Fruit fly (Drosophila melanogaster) whole organism, embryonic: ENCODE data around the gene CG10214.

ENCODE experiments used
- Ada2b ChIP-seq: fragments of 200-800 bp; sonication (Bioruptor generic); IDR thresholded peaks from 2 replicates; pipeline ENCODE4 v1.3.6; 2022; ENCODE audit warnings: missing biosample characterization, missing genetic modification characterization
- Adf1 ChIP-seq: fragments of 200-800 bp; sonication (Bioruptor generic); IDR thresholded peaks from 2 replicates; pipeline ENCODE4 v1.3.6; 2022; ENCODE audit warnings: missing biosample characterization, missing genetic modification characterization
- CG11504 ChIP-seq: fragments of 200-800 bp; sonication (Bioruptor generic); optimal IDR thresholded peaks from 3 replicates; lab custom pipeline; 2019; ENCODE audit warnings: missing biosample characterization, mild to moderate bottlenecking, missing genetic modification characterization, moderate library complexity
- CG11696 ChIP-seq: fragments of 200-800 bp; sonication (Bioruptor generic); IDR thresholded peaks from 2 replicates; pipeline ENCODE4 v1.3.6; 2022; ENCODE audit warnings: missing biosample characterization, missing genetic modification characterization
- CG12299 ChIP-seq: fragments of 200-800 bp; sonication (Bioruptor generic); optimal IDR thresholded peaks from 2 replicates; lab custom pipeline; 2018; ENCODE audit warnings: missing biosample characterization, mild to moderate bottlenecking, missing genetic modification characterization
- CG13123 ChIP-seq: fragments of 200-800 bp; sonication (Bioruptor generic); optimal IDR thresholded peaks from 2 replicates; lab custom pipeline; 2016; ENCODE audit warnings: missing biosample characterization, missing genetic modification characterization
- CG1529 ChIP-seq: fragments of 200-800 bp; sonication (Bioruptor generic); optimal IDR thresholded peaks from 3 replicates; lab custom pipeline; 2018; ENCODE audit warnings: missing biosample characterization, missing genetic modification characterization
- CG17829 ChIP-seq: fragments of 200-800 bp; optimal IDR thresholded peaks from 2 replicates; lab custom pipeline; 2019; ENCODE audit warnings: missing biosample characterization, mild to moderate bottlenecking, missing genetic modification characterization, moderate library complexity
- CG2202 ChIP-seq: fragments of 200-800 bp; sonication (Bioruptor generic); optimal IDR thresholded peaks from 2 replicates; lab custom pipeline; 2018; ENCODE audit warnings: missing biosample characterization, mild to moderate bottlenecking, missing genetic modification characterization
- CG31441 ChIP-seq: fragments of 200-800 bp; sonication (Bioruptor generic); IDR thresholded peaks from 2 replicates; pipeline ENCODE4 v1.3.6; 2022; ENCODE audit warnings: missing biosample characterization, missing genetic modification characterization
- CG34376 ChIP-seq: fragments of 200-800 bp; sonication (Bioruptor generic); optimal IDR thresholded peaks from 2 replicates; lab custom pipeline; 2018; ENCODE audit warnings: missing biosample characterization, mild to moderate bottlenecking, missing genetic modification characterization
- CG4360 ChIP-seq: fragments of 200-800 bp; sonication (Bioruptor generic); IDR thresholded peaks from 2 replicates; pipeline ENCODE4 v1.3.6; 2022; ENCODE audit warnings: missing biosample characterization, missing genetic modification characterization
- CG4820 ChIP-seq: fragments of 200-800 bp; sonication (Bioruptor generic); optimal IDR thresholded peaks from 3 replicates; lab custom pipeline; 2016; ENCODE audit warnings: missing biosample characterization, missing genetic modification characterization
- CG5245 ChIP-seq: fragments of 200-800 bp; sonication (Bioruptor generic); optimal IDR thresholded peaks from 3 replicates; lab custom pipeline; 2016; ENCODE audit warnings: missing biosample characterization, missing genetic modification characterization
- CG8924 ChIP-seq: fragments of 200-800 bp; optimal IDR thresholded peaks from 3 replicates; lab custom pipeline; 2019; ENCODE audit warnings: missing biosample characterization, mild to moderate bottlenecking, missing genetic modification characterization, moderate library complexity
- Dad ChIP-seq: fragments of 200-800 bp; sonication (Bioruptor generic); optimal IDR thresholded peaks from 3 replicates; lab custom pipeline; 2016; ENCODE audit warnings: missing biosample characterization, missing genetic modification characterization
- Dref ChIP-seq: fragments of 200-800 bp; sonication (Bioruptor generic); IDR thresholded peaks from 2 replicates; pipeline ENCODE4 v1.3.6; 2022; ENCODE audit warnings: missing biosample characterization, missing genetic modification characterization
- HLHmδ ChIP-seq: fragments of 200-800 bp; sonication (Bioruptor generic); optimal IDR thresholded peaks from 2 replicates; lab custom pipeline; 2018; ENCODE audit warnings: missing biosample characterization, mild to moderate bottlenecking, missing genetic modification characterization, moderate library complexity
- Hr39 ChIP-seq: fragments of >200 bp; optimal IDR thresholded peaks from 2 replicates; lab custom pipeline; 2017
- NC2α ChIP-seq: fragments of 200-800 bp; sonication (Bioruptor generic); optimal IDR thresholded peaks from 2 replicates; lab custom pipeline; 2016; ENCODE audit warnings: missing biosample characterization, missing genetic modification characterization
- NC2β ChIP-seq: fragments of 200-800 bp; sonication (Bioruptor generic); optimal IDR thresholded peaks from 2 replicates; lab custom pipeline; 2016; ENCODE audit warnings: missing biosample characterization, missing genetic modification characterization
- Neu2 ChIP-seq: fragments of 200-800 bp; sonication (Bioruptor generic); optimal IDR thresholded peaks from 3 replicates; lab custom pipeline; 2016; ENCODE audit warnings: missing biosample characterization, missing genetic modification characterization, borderline replicate concordance
- Oli ChIP-seq: fragments of 200-800 bp; sonication (Bioruptor generic); optimal IDR thresholded peaks from 2 replicates; lab custom pipeline; 2018; ENCODE audit warnings: missing biosample characterization, mild to moderate bottlenecking, missing genetic modification characterization, moderate library complexity
- Side ChIP-seq: fragments of 200-800 bp; sonication (Bioruptor generic); optimal IDR thresholded peaks from 2 replicates; lab custom pipeline; 2016; ENCODE audit warnings: missing biosample characterization, missing genetic modification characterization
- Sin3A ChIP-seq: fragments of >200 bp; optimal IDR thresholded peaks from 2 replicates; lab custom pipeline; 2018
- Spps ChIP-seq: fragments of 200-800 bp; sonication (Bioruptor generic); optimal IDR thresholded peaks from 2 replicates; lab custom pipeline; 2018; ENCODE audit warnings: missing biosample characterization, mild to moderate bottlenecking, missing genetic modification characterization
- Ssrp ChIP-seq: fragments of 200-800 bp; sonication (Bioruptor generic); optimal IDR thresholded peaks from 2 replicates; lab custom pipeline; 2018; ENCODE audit warnings: missing biosample characterization, mild to moderate bottlenecking, missing genetic modification characterization, moderate library complexity
- ase ChIP-seq: fragments of 200-800 bp; sonication (Bioruptor generic); IDR thresholded peaks from 3 replicates; pipeline ENCODE4 v1.3.6; 2022; ENCODE audit warnings: missing biosample characterization, missing genetic modification characterization
- chinmo ChIP-seq: fragments of 200-800 bp; sonication (Bioruptor generic); IDR thresholded peaks from 4 replicates; pipeline ENCODE4 v1.3.6; 2022; ENCODE audit warnings: missing biosample characterization, missing genetic modification characterization; ENCODE audit not compliant: partially characterized antibody
- chn ChIP-seq: fragments of 200-800 bp; sonication (Bioruptor generic); optimal IDR thresholded peaks from 2 replicates; lab custom pipeline; 2016; ENCODE audit warnings: missing biosample characterization, missing genetic modification characterization
- corto ChIP-seq: fragments of 200-800 bp; sonication (Bioruptor generic); optimal IDR thresholded peaks from 2 replicates; lab custom pipeline; 2016; ENCODE audit warnings: missing biosample characterization, mild to moderate bottlenecking, missing genetic modification characterization, moderate library complexity
- disco-r ChIP-seq: fragments of 200-800 bp; sonication (Bioruptor generic); optimal IDR thresholded peaks from 2 replicates; lab custom pipeline; 2016; ENCODE audit warnings: missing biosample characterization, missing genetic modification characterization
- eyg ChIP-seq: fragments of 200-800 bp; sonication (Bioruptor generic); optimal IDR thresholded peaks from 3 replicates; lab custom pipeline; 2016; ENCODE audit warnings: missing biosample characterization, missing genetic modification characterization
- fd102C ChIP-seq: fragments of 200-800 bp; sonication (Bioruptor generic); optimal IDR thresholded peaks from 2 replicates; lab custom pipeline; 2018; ENCODE audit warnings: missing biosample characterization, mild to moderate bottlenecking, missing genetic modification characterization, moderate library complexity
- fd3F ChIP-seq: fragments of 200-800 bp; sonication (Bioruptor generic); optimal IDR thresholded peaks from 2 replicates; lab custom pipeline; 2018; ENCODE audit warnings: missing biosample characterization, mild to moderate bottlenecking, missing genetic modification characterization, moderate library complexity
- fu2 ChIP-seq: fragments of 200-800 bp; sonication (Bioruptor generic); optimal IDR thresholded peaks from 2 replicates; lab custom pipeline; 2016; ENCODE audit warnings: missing biosample characterization, missing genetic modification characterization
- gce ChIP-seq: fragments of 200-800 bp; sonication (Bioruptor generic); IDR thresholded peaks from 3 replicates; pipeline ENCODE4 v1.3.6; 2022; ENCODE audit warnings: missing biosample characterization, missing genetic modification characterization
- gsb-n ChIP-seq: fragments of 200-800 bp; sonication (Bioruptor generic); optimal IDR thresholded peaks from 3 replicates; lab custom pipeline; 2018; ENCODE audit warnings: missing biosample characterization, mild to moderate bottlenecking, missing genetic modification characterization
- hb ChIP-seq: fragments of 200-800 bp; sonication (Bioruptor generic); IDR thresholded peaks from 3 replicates; pipeline ENCODE4 v1.3.6; 2022; ENCODE audit warnings: missing biosample characterization, missing genetic modification characterization; ENCODE audit not compliant: partially characterized antibody
- jigr1 ChIP-seq: fragments of 200-800 bp; sonication (Bioruptor generic); IDR thresholded peaks from 3 replicates; pipeline ENCODE4 v1.3.6; 2022; ENCODE audit warnings: missing biosample characterization, missing genetic modification characterization
- jumu ChIP-seq: fragments of 200-800 bp; sonication (Bioruptor generic); optimal IDR thresholded peaks from 3 replicates; lab custom pipeline; 2016; ENCODE audit warnings: missing biosample characterization, missing genetic modification characterization
- lmd ChIP-seq: fragments of 200-800 bp; sonication (Bioruptor generic); IDR thresholded peaks from 2 replicates; pipeline ENCODE4 v1.3.6; 2022; ENCODE audit warnings: missing biosample characterization, missing genetic modification characterization
- mam ChIP-seq: fragments of 200-800 bp; sonication (Bioruptor generic); optimal IDR thresholded peaks from 3 replicates; lab custom pipeline; 2016; ENCODE audit warnings: missing biosample characterization, missing genetic modification characterization
- mld ChIP-seq: fragments of 200-800 bp; sonication (Bioruptor generic); IDR thresholded peaks from 3 replicates; pipeline ENCODE4 v1.3.6; 2022; ENCODE audit warnings: missing biosample characterization, missing genetic modification characterization; ENCODE audit not compliant: partially characterized antibody
- p53 ChIP-seq: fragments of 200-800 bp; sonication (Bioruptor generic); optimal IDR thresholded peaks from 2 replicates; lab custom pipeline; 2016; ENCODE audit warnings: missing biosample characterization, missing genetic modification characterization
- phol ChIP-seq: fragments of 200-800 bp; sonication (Bioruptor generic); optimal IDR thresholded peaks from 3 replicates; lab custom pipeline; 2018; ENCODE audit warnings: missing biosample characterization, mild to moderate bottlenecking, missing genetic modification characterization, moderate library complexity
- pnt ChIP-seq: fragments of 200-800 bp; sonication (Bioruptor generic); optimal IDR thresholded peaks from 3 replicates; lab custom pipeline; 2016; ENCODE audit warnings: missing biosample characterization, missing genetic modification characterization
- repo ChIP-seq: fragments of 200-800 bp; sonication (Bioruptor generic); optimal IDR thresholded peaks from 2 replicates; lab custom pipeline; 2016; ENCODE audit warnings: missing biosample characterization, missing genetic modification characterization
- salm ChIP-seq: fragments of 200-800 bp; sonication (Bioruptor generic); optimal IDR thresholded peaks from 2 replicates; lab custom pipeline; 2018; ENCODE audit warnings: missing biosample characterization, mild to moderate bottlenecking, missing genetic modification characterization
- sens ChIP-seq: fragments of 200-800 bp; sonication (Bioruptor generic); peaks from one replicate; lab custom pipeline; 2016; ENCODE audit warnings: missing biosample characterization, missing genetic modification characterization
- tap ChIP-seq: fragments of 200-800 bp; optimal IDR thresholded peaks from 3 replicates; lab custom pipeline; 2019; ENCODE audit warnings: missing biosample characterization, mild to moderate bottlenecking, missing genetic modification characterization, moderate library complexity
- unpg ChIP-seq: fragments of 200-800 bp; sonication (Bioruptor generic); optimal IDR thresholded peaks from 3 replicates; lab custom pipeline; 2018; ENCODE audit warnings: missing biosample characterization, mild to moderate bottlenecking, missing genetic modification characterization, moderate library complexity
- zen2 ChIP-seq: fragments of 200-800 bp; sonication (Bioruptor generic); IDR thresholded peaks from 3 replicates; pipeline ENCODE4 v1.3.6; 2022; ENCODE audit warnings: missing biosample characterization, missing genetic modification characterization; ENCODE audit not compliant: partially characterized antibody

Gene CG10214

DNA sequence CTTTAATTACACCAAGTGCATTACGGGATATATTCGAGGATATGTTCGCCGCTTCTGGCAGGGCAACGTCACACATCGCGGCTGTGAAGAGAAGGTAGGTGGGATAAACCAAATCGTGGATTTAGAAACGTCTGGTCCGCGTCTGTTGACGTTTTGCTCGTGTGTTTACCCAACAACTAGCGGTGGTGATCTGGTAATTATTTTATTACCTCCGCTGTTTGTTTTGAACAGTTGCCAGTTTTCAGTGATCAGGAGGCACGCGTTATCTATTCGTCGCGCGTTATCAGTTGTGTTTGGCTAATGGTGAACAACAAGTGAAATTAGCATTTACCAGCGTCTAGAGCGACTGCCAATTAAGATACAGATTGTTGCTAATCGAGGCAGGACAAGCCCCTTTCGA lies 38.2 kb downstream of the CG10214 start (continued):
- TF ChIP-seq repo (GFP tag; lab: Kevin White, UChicago) (no peak), ase (GFP tag; lab: Robert Waterston, UW) (no peak), NC2β (GFP tag; lab: Kevin White, UChicago) (no peak), CG34376 (GFP tag; lab: Kevin White, UChicago) (peak; percentile 79), Neu2 (GFP tag; lab: Kevin White, UChicago) (no peak), HLHmδ (GFP tag; lab: Kevin White, UChicago) (peak; percentile 56), hb (GFP tag; lab: Robert Waterston, UW) (no peak), Side (GFP tag; lab: Kevin White, UChicago) (no peak), unpg (GFP tag; lab: Kevin White, UChicago) (peak; percentile 40), gsb-n (tag; lab: Kevin White, UChicago) (no peak), CG13123 (GFP tag; lab: Kevin White, UChicago) (no peak), tap (tag; lab: Kevin White, UChicago) (no peak), CG4360 (GFP tag; lab: Robert Waterston, UW) (no peak), p53 (no peak), chinmo (GFP tag; lab: Robert Waterston, UW) (0 out of 4 replicates have a peak, but pooled peaks have one; percentile 17), lmd (no peak), Dad (no peak), Spps (tag; lab: Kevin White, UChicago) (no peak), CG12299 (tag; lab: Kevin White, UChicago) (peak; percentile 15), Dref (no peak), CG5245 (no peak), phol (tag; lab: Kevin White, UChicago) (no peak), Adf1 (no peak), gce (peak; percentile 28; the same call in 1 of the 3 replicates), disco-r (GFP tag; lab: Kevin White, UChicago) (no peak), CG1529 (GFP tag; lab: Kevin White, UChicago) (no peak), fd102C (GFP tag; lab: Kevin White, UChicago) (no peak), CG4820 (no peak), Sin3A (lab: Kevin White, UChicago) (no peak), mam (GFP tag; lab: Kevin White, UChicago) (peak; percentile 7), CG17829 (tag; lab: Kevin White, UChicago) (no peak), sens (peak; percentile 26), CG2202 (tag; lab: Kevin White, UChicago) (no peak), CG11696 (no peak), jigr1 (GFP tag; lab: Robert Waterston, UW) (no peak), Ada2b (GFP tag; lab: Robert Waterston, UW) (no peak), CG31441 (no peak), salm (no peak), NC2α (GFP tag; lab: Kevin White, UChicago) (no peak), chn (no peak), mld (no peak), jumu (GFP tag; lab: Kevin White, UChicago) (no peak), eyg (GFP tag; lab: Kevin White, UChicago) (peak; percentile 35), fu2 (no peak), CG8924 (tag; lab: Kevin White, UChicago) (peak; percentile 17), zen2 (GFP tag; lab: Robert Waterston, UW) (no peak), CG11504 (no peak), Ssrp (tag; lab: Kevin White, UChicago) (no peak), Hr39 (no peak), corto (GFP tag; lab: Kevin White, UChicago) (no peak), fd3F (GFP tag; lab: Kevin White, UChicago) (peak; percentile 13), pnt (GFP tag; lab: Kevin White, UChicago) (no peak), Oli (no peak)
